Fruit fly (Drosophila melanogaster): Measurements from ENCODE around the gene CG10561.
A peak's percentile ranks its signal among the peaks of the same experiment; 100 is the strongest.

CG10561 gene

dm6 chr2L:19161307-19161999 is 47.3 kb downstream of the CG10561 start:
- peak in 1 of 2 experiments; percentile 94 for TF ChIP-seq bsh (GFP tag; optimal IDR thresholded peaks at IDR 0.05)
- peak; percentile 45 for TF ChIP-seq CG8388 (GFP tag; optimal IDR thresholded peaks at IDR 0.05)
- TF ChIP-seq pfk (GFP tag; optimal IDR thresholded peaks at IDR 0.05): peak; percentile 87
- TF ChIP-seq Doc3 (GFP tag; IDR thresholded peaks at IDR 0.05; ENCODE audit: partially characterized antibody): no peak
- peak; percentile 77 for TF ChIP-seq kni (GFP tag; optimal IDR thresholded peaks at IDR 0.05)
- peak; percentile 0 for TF ChIP-seq nerfin-1 (tag; optimal IDR thresholded peaks at IDR 0.05)
- 0 out of 3 replicates have a peak, but pooled peaks have one; percentile 16 for TF ChIP-seq ci (GFP tag; IDR thresholded peaks at IDR 0.05)
- TF ChIP-seq Doc2 (GFP tag; IDR thresholded peaks at IDR 0.05): no peak
- TF ChIP-seq CG15479 (GFP tag; optimal IDR thresholded peaks at IDR 0.05): peak; percentile 89
- no peak for TF ChIP-seq CG10366 (GFP tag; IDR thresholded peaks at IDR 0.05)
- no peak for TF ChIP-seq CG3065 (GFP tag; optimal IDR thresholded peaks at IDR 0.05)
- TF ChIP-seq chn (GFP tag; optimal IDR thresholded peaks at IDR 0.05): peak; percentile 10
- no peak for TF ChIP-seq Ravus (GFP tag; IDR thresholded peaks at IDR 0.05)
- TF ChIP-seq cg (GFP tag; optimal IDR thresholded peaks at IDR 0.05): peak; percentile 21
- peak; percentile 75 for TF ChIP-seq CG2199 (GFP tag; IDR thresholded peaks at IDR 0.05)
- peak; percentile 99 for TF ChIP-seq nom (GFP tag; optimal IDR thresholded peaks at IDR 0.05)
- 0 out of 3 replicates have a peak, but pooled peaks have one; percentile 16 for TF ChIP-seq CG16813 (GFP tag; IDR thresholded peaks at IDR 0.05; ENCODE audit: partially characterized antibody)
- TF ChIP-seq otp (GFP tag; IDR thresholded peaks at IDR 0.05): no peak
- peak; percentile 37 for TF ChIP-seq sqz (GFP tag; optimal IDR thresholded peaks at IDR 0.05)
- peak; percentile 98 for TF ChIP-seq CG15073 (GFP tag; optimal IDR thresholded peaks at IDR 0.05)
- peak; percentile 19 to 69 for TF ChIP-seq Trl (optimal IDR thresholded peaks at IDR 0.05)
- no peak for TF ChIP-seq Trl (GFP tag; optimal IDR thresholded peaks at IDR 0.05)
- TF ChIP-seq CG17359 (tag; optimal IDR thresholded peaks at IDR 0.05): peak; percentile 70
- peak; percentile 7 for TF ChIP-seq zen (tag; optimal IDR thresholded peaks at IDR 0.05)
- TF ChIP-seq Drgx (GFP tag; IDR thresholded peaks at IDR 0.05): peak; percentile 47
- TF ChIP-seq CG33213 (GFP tag; optimal IDR thresholded peaks at IDR 0.05): no peak
- TF ChIP-seq MBD-R2 (GFP tag; IDR thresholded peaks at IDR 0.05): 0 out of 2 replicates have a peak, but pooled peaks have one; percentile 18
- peak; percentile 13 for TF ChIP-seq Med (GFP tag)
- peak; percentile 42 for TF ChIP-seq CG8478 (optimal IDR thresholded peaks at IDR 0.05)
- TF ChIP-seq Xbp1 (GFP tag; optimal IDR thresholded peaks at IDR 0.05): no peak
- peak; percentile 38 for TF ChIP-seq CG17385 (GFP tag; optimal IDR thresholded peaks at IDR 0.05)
- peak; percentile 46 for TF ChIP-seq crol (GFP tag; IDR thresholded peaks at IDR 0.05)
- peak; percentile 64 for TF ChIP-seq D (optimal IDR thresholded peaks at IDR 0.05)
- TF ChIP-seq D (GFP tag; optimal IDR thresholded peaks at IDR 0.05): no peak
- peak; percentile 74 for TF ChIP-seq pros (GFP tag; optimal IDR thresholded peaks at IDR 0.05)
- TF ChIP-seq CG1832 (GFP tag; optimal IDR thresholded peaks at IDR 0.05): peak; percentile 68
- TF ChIP-seq corto (GFP tag; optimal IDR thresholded peaks at IDR 0.05): peak; percentile 60
- TF ChIP-seq CG6683 (GFP tag; optimal IDR thresholded peaks at IDR 0.05): no peak
- TF ChIP-seq rib (GFP tag; IDR thresholded peaks at IDR 0.05): 0 out of 2 replicates have a peak, but pooled peaks have one; percentile 33
- peak; percentile 27; the same call in 1 of the 2 replicates for TF ChIP-seq CG10321 (GFP tag; IDR thresholded peaks at IDR 0.05)
- peak; percentile 30; the same call in 1 of the 2 replicates for TF ChIP-seq CG4360 (GFP tag; IDR thresholded peaks at IDR 0.05)
- TF ChIP-seq gsb (GFP tag; IDR thresholded peaks at IDR 0.05): no peak
- TF ChIP-seq CG4328 (GFP tag; optimal IDR thresholded peaks at IDR 0.05): no peak
- TF ChIP-seq psq (GFP tag; optimal IDR thresholded peaks at IDR 0.05): peak; percentile 50

Data from whole organism, embryonic.